Worm (Caenorhabditis elegans) whole organism, late embryonic: Measurements from ENCODE around the gene lido-11.

Source experiments
- C38D4.7 ChIP-seq: fragments of 200-800 bp; sonication (Bioruptor generic); optimal IDR thresholded peaks from 2 replicates; lab custom pipeline; 2018; ENCODE audit warnings: mild to moderate bottlenecking, missing genetic modification characterization, moderate library complexity, missing compliant biosample characterization
- K02D7.2 ChIP-seq: sonication (generic microtip); optimal IDR thresholded peaks from 2 replicates; lab custom pipeline; 2017; ENCODE audit warnings: mild to moderate bottlenecking, missing genetic modification characterization, missing compliant biosample characterization
- T23F11.4 ChIP-seq: fragments of 200-800 bp; sonication (Bioruptor generic); optimal IDR thresholded peaks from 2 replicates; lab custom pipeline; 2018; ENCODE audit warnings: mild to moderate bottlenecking, missing genetic modification characterization, missing compliant biosample characterization
- ahr-1 ChIP-seq: sonication (generic microtip); optimal IDR thresholded peaks from 2 replicates; lab custom pipeline; 2016; ENCODE audit warnings: missing genetic modification characterization, missing compliant biosample characterization
- ceh-14 ChIP-seq: sonication (generic microtip); optimal IDR thresholded peaks from 2 replicates; lab custom pipeline; 2016; ENCODE audit warnings: missing genotype, missing genetic modification characterization, missing compliant biosample characterization
- ceh-18 ChIP-seq: sonication (generic microtip); optimal IDR thresholded peaks from 2 replicates; lab custom pipeline; 2016; ENCODE audit warnings: missing genetic modification characterization, missing compliant biosample characterization
- ceh-22 ChIP-seq: sonication (generic microtip); optimal IDR thresholded peaks from 2 replicates; lab custom pipeline; 2017; ENCODE audit warnings: missing biosample characterization, missing genetic modification characterization
- ceh-24 ChIP-seq: sonication (generic microtip); optimal IDR thresholded peaks from 2 replicates; lab custom pipeline; 2016; ENCODE audit warnings: mild to moderate bottlenecking, missing genetic modification characterization, missing compliant biosample characterization
- ceh-30 ChIP-seq: fragments of 150-350 bp; optimal IDR thresholded peaks from 2 replicates; lab custom pipeline; 2014; ENCODE audit warnings: missing biosample characterization, missing genetic modification characterization
- ceh-48 ChIP-seq: sonication (generic microtip); optimal IDR thresholded peaks from 2 replicates; lab custom pipeline; 2016; ENCODE audit warnings: missing genetic modification characterization, inconsistent platforms, missing compliant biosample characterization
- ceh-6 ChIP-seq: fragments of 200-800 bp; sonication (Bioruptor generic); optimal IDR thresholded peaks from 2 replicates; lab custom pipeline; 2018; ENCODE audit warnings: mild to moderate bottlenecking, missing genetic modification characterization, missing compliant biosample characterization
- ceh-9 ChIP-seq: sonication (generic microtip); optimal IDR thresholded peaks from 2 replicates; lab custom pipeline; 2016; ENCODE audit warnings: mild to moderate bottlenecking, missing genetic modification characterization, inconsistent platforms, missing compliant biosample characterization
- dmd-4 ChIP-seq: sonication (generic microtip); optimal IDR thresholded peaks from 2 replicates; lab custom pipeline; 2016; ENCODE audit warnings: borderline replicate concordance, missing genetic modification characterization, missing compliant biosample characterization
- dve-1 ChIP-seq: sonication (generic microtip); optimal IDR thresholded peaks from 2 replicates; lab custom pipeline; 2017; ENCODE audit warnings: antibody characterized with exemption, mild to moderate bottlenecking, missing genetic modification characterization, missing compliant biosample characterization
- ets-4 ChIP-seq: sonication (generic microtip); optimal IDR thresholded peaks from 2 replicates; lab custom pipeline; 2016; ENCODE audit warnings: missing genetic modification characterization, missing compliant biosample characterization
- fax-1 ChIP-seq: sonication (generic microtip); optimal IDR thresholded peaks from 2 replicates; lab custom pipeline; 2016; ENCODE audit warnings: missing genotype, missing genetic modification characterization, missing compliant biosample characterization
- fkh-10 ChIP-seq: fragments of 150-350 bp; optimal IDR thresholded peaks from 2 replicates; lab custom pipeline; 2014; ENCODE audit warnings: missing biosample characterization, missing genetic modification reagents, missing genetic modification characterization
- gmeb-2 ChIP-seq: sonication (generic microtip); optimal IDR thresholded peaks from 2 replicates; lab custom pipeline; 2016; ENCODE audit warnings: missing genetic modification characterization, inconsistent platforms, missing compliant biosample characterization
- hlh-13 ChIP-seq: fragments of 200-800 bp; sonication (Bioruptor generic); optimal IDR thresholded peaks from 2 replicates; lab custom pipeline; 2018; ENCODE audit warnings: mild to moderate bottlenecking, missing genetic modification characterization, missing compliant biosample characterization
- lim-6 ChIP-seq: sonication (generic microtip); optimal IDR thresholded peaks from 2 replicates; lab custom pipeline; 2016; ENCODE audit warnings: missing genetic modification characterization, missing compliant biosample characterization
- lin-11 ChIP-seq: fragments of 200-800 bp; sonication (Bioruptor generic); optimal IDR thresholded peaks from 2 replicates; lab custom pipeline; 2018; ENCODE audit warnings: mild to moderate bottlenecking, missing genetic modification characterization, missing compliant biosample characterization
- nfya-1 ChIP-seq: sonication (generic microtip); optimal IDR thresholded peaks from 2 replicates; lab custom pipeline; 2017; ENCODE audit warnings: missing genetic modification characterization, mild to moderate bottlenecking, missing compliant biosample characterization, antibody characterized with exemption, moderate library complexity
- npax-4 ChIP-seq: sonication (generic microtip); optimal IDR thresholded peaks from 2 replicates; lab custom pipeline; 2016; ENCODE audit warnings: missing genetic modification characterization, missing compliant biosample characterization
- odd-2 ChIP-seq: sonication (generic microtip); optimal IDR thresholded peaks from 2 replicates; lab custom pipeline; 2017; ENCODE audit warnings: antibody characterized with exemption, mild to moderate bottlenecking, missing genetic modification characterization, missing compliant biosample characterization
- pag-3 ChIP-seq: sonication (generic microtip); optimal IDR thresholded peaks from 2 replicates; lab custom pipeline; 2016; ENCODE audit warnings: missing compliant biosample characterization, missing genetic modification characterization, borderline replicate concordance
- pax-1 ChIP-seq: fragments of 150-350 bp; optimal IDR thresholded peaks from 2 replicates; lab custom pipeline; 2014; ENCODE audit warnings: missing biosample characterization, missing genetic modification characterization
- pha-2 ChIP-seq: sonication (generic microtip); optimal IDR thresholded peaks from 2 replicates; lab custom pipeline; 2017; ENCODE audit warnings: mild to moderate bottlenecking, missing genetic modification characterization, missing compliant biosample characterization
- pha-4 ChIP-seq: fragments of 150-350 bp; optimal IDR thresholded peaks from 2 replicates; lab custom pipeline; 2018; ENCODE audit warnings: missing biosample characterization, missing genetic modification reagents, missing genetic modification characterization
- pqm-1 ChIP-seq: sonication (generic microtip); optimal IDR thresholded peaks from 2 replicates; lab custom pipeline; 2016; ENCODE audit warnings: missing genetic modification characterization, missing compliant biosample characterization
- pros-1 ChIP-seq: fragments of 150-350 bp; optimal IDR thresholded peaks from 2 replicates; lab custom pipeline; 2014; ENCODE audit warnings: missing biosample characterization, missing genetic modification reagents, missing genetic modification characterization
- ref-2 ChIP-seq: sonication (generic microtip); optimal IDR thresholded peaks from 2 replicates; lab custom pipeline; 2016; ENCODE audit warnings: missing genetic modification characterization, missing compliant biosample characterization
- rnt-1 ChIP-seq: sonication (generic microtip); optimal IDR thresholded peaks from 2 replicates; lab custom pipeline; 2016; ENCODE audit warnings: missing genetic modification characterization, missing compliant biosample characterization
- sox-4 ChIP-seq: sonication (generic microtip); optimal IDR thresholded peaks from 2 replicates; lab custom pipeline; 2017; ENCODE audit warnings: mild to moderate bottlenecking, missing genetic modification characterization, inconsistent platforms, missing compliant biosample characterization
- syd-9 ChIP-seq: sonication (generic microtip); optimal IDR thresholded peaks from 2 replicates; lab custom pipeline; 2016; ENCODE audit warnings: mild to moderate bottlenecking, missing genetic modification characterization, moderate library complexity, missing compliant biosample characterization
- tbx-2 ChIP-seq: sonication (generic microtip); optimal IDR thresholded peaks from 2 replicates; lab custom pipeline; 2016; ENCODE audit warnings: missing genetic modification characterization, missing compliant biosample characterization
- tbx-7 ChIP-seq: sonication (generic microtip); optimal IDR thresholded peaks from 2 replicates; lab custom pipeline; 2016; ENCODE audit warnings: missing genotype, missing genetic modification characterization, missing compliant biosample characterization
- ttx-3 ChIP-seq: sonication (generic microtip); optimal IDR thresholded peaks from 2 replicates; lab custom pipeline; 2016; ENCODE audit warnings: missing genetic modification reagents, missing genetic modification characterization, missing compliant biosample characterization
- zip-5 ChIP-seq: sonication (generic microtip); optimal IDR thresholded peaks from 2 replicates; lab custom pipeline; 2016; ENCODE audit warnings: missing genetic modification characterization, missing compliant biosample characterization
- ztf-16 ChIP-seq: sonication (generic microtip); optimal IDR thresholded peaks from 2 replicates; lab custom pipeline; 2017; ENCODE audit warnings: missing genetic modification characterization, missing compliant biosample characterization

Gene lido-11

DNA sequence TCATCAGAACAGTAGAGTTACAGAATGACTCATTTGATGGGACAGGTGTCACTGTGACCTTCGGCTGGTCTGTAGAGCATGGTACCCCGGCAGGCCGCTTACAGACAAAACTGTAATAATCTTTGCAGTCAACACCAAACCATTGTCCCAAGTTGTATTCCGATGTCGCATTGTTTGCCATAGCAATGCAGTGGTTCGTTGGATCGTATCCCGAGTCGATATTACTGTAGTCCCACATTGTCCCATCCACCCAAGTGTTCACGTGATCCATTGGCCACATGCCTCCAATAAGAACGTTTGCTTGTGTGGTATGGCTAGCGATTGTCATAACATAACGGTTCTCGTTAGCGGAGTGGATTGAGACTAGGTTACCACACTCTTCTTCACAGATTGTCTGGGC is 17.1 kb downstream of the lido-11 start:
- TF ChIP-seq lin-11 (tag; lab: Kevin White, UChicago) (no peak), C38D4.7 (GFP tag; lab: Kevin White, UChicago) (no peak), dve-1 (no peak), ceh-48 (no peak), ceh-14 (tag; lab: Kevin White, UChicago) (no peak), ref-2 (tag; lab: Kevin White, UChicago) (no peak), tbx-7 (no peak), pha-4 (tag; lab: Kevin White, UChicago) (no peak), ztf-16 (tag; lab: Kevin White, UChicago) (no peak), hlh-13 (no peak)
- TF ChIP-seq, all 69 proteins: peak for 0

DNA sequence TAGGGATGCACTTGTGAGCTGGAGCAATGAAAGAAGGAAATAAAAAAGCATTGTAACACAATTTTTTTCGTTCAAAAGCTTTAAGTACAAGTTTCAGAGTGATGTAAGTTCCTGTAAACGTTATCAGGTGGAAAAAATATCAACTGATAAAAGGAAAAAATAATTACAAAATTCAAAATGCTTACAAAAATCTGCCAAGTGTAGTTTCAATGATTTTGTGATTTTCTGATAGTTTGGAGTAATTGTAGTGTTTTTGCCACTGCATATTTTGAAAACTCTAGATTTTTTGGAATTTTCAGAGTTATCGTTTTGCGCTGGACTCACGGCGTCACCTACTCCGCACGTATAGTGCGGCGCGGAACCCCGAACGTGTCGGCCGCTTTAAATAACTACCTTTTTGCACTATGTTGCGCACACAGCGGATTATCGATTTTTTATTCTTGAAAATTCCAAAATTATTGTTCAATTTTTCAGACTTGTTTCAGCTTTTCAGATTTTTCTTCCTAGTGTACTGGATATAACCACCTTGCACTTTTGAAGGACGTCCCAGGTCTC is 19.7 kb downstream of the lido-11 start, which contains the start of gene clec-2:
clec-2 (minus strand) TSS at position 51 of the 555 bp plus-strand sequence.
- TF ChIP-seq fax-1: no peak
- TF ChIP-seq dve-1: no peak
- TF ChIP-seq ttx-3 (tag; lab: Kevin White, UChicago): no peak
- no peak for TF ChIP-seq T23F11.4 (GFP tag; lab: Kevin White, UChicago)
- no peak for TF ChIP-seq zip-5 (tag; lab: Kevin White, UChicago)
- TF ChIP-seq pax-1: no peak
- no peak for TF ChIP-seq rnt-1 (tag; lab: Kevin White, UChicago)
- no peak for TF ChIP-seq ceh-18 (tag; lab: Kevin White, UChicago)
- TF ChIP-seq ceh-30: no peak
- no peak for TF ChIP-seq sox-4
- no peak for TF ChIP-seq nfya-1 (tag; lab: Kevin White, UChicago)
- no peak for TF ChIP-seq pag-3 (tag; lab: Kevin White, UChicago)
- TF ChIP-seq pros-1 (tag; lab: Kevin White, UChicago): no peak
- no peak for TF ChIP-seq odd-2 (tag; lab: Kevin White, UChicago)
- no peak for TF ChIP-seq ets-4 (tag; lab: Kevin White, UChicago)
- TF ChIP-seq pqm-1 (tag; lab: Kevin White, UChicago): no peak
- TF ChIP-seq fkh-10: no peak

DNA sequence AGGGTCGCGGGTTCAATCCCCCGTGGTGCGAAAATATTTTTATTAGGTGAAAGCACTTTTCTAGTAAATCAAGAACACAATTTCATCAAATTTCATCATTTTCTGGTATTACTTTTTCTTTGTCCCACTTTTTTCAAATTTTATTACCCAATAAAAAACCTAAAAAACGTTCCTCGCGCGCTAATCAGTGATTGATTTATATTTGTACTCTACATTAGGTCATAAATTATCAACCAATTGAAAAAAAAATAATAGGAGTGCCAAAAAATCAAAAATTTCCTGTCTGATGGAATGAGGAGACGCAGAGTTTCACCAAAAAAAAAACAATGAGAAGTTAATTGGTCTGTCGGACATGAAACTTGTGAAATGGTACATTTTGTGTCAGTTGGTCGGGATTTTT is 20.9 kb downstream of the lido-11 start:
- no peak for TF ChIP-seq ahr-1 (tag; lab: Kevin White, UChicago)
- TF ChIP-seq gmeb-2 (tag; lab: Kevin White, UChicago): no peak
- TF ChIP-seq ceh-24 (tag; lab: Kevin White, UChicago): no peak
- TF ChIP-seq T23F11.4 (GFP tag; lab: Kevin White, UChicago): no peak
- TF ChIP-seq, all 69 proteins: peak for 0

DNA sequence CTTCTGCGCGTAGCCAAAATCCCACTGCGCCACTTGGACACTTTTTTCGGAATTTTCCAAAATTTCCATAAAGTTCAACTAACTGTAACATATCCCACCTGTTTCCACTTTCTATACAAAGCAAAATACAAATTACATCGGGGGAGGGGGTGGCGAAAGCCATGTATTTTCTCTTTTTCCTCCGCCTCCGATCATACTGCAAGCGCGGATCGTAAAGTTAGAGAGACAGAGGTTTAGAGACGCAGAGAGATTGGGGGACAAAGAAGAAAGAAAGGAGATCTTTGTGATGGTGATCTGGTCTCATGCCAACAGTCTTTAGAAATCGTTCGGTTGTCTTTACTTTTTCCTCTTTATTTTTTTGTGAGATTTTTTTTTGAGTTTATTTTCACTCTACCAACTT is 24.5 kb downstream of the lido-11 start:
- TF ChIP-seq dmd-4 (tag; lab: Kevin White, UChicago): no peak
- TF ChIP-seq npax-4: no peak
- no peak for TF ChIP-seq syd-9 (tag; lab: Kevin White, UChicago)
- TF ChIP-seq tbx-2: no peak
- no peak for TF ChIP-seq lin-11 (tag; lab: Kevin White, UChicago)
- TF ChIP-seq pha-2 (tag; lab: Kevin White, UChicago): no peak
- TF ChIP-seq ceh-9 (tag; lab: Kevin White, UChicago): no peak
- TF ChIP-seq ceh-24 (tag; lab: Kevin White, UChicago): no peak
- TF ChIP-seq K02D7.2 (tag; lab: Kevin White, UChicago): no peak
- TF ChIP-seq pros-1 (tag; lab: Kevin White, UChicago): no peak
- no peak for TF ChIP-seq ceh-22 (tag; lab: Kevin White, UChicago)
- TF ChIP-seq lim-6 (tag; lab: Kevin White, UChicago): no peak
- TF ChIP-seq ceh-6 (GFP tag; lab: Kevin White, UChicago): no peak
- TF ChIP-seq pha-4 (tag; lab: Kevin White, UChicago): no peak
- no peak for TF ChIP-seq ceh-48
